Worm (Caenorhabditis elegans): ENCODE results near the gene T24D5.6.
A peak's percentile ranks its signal among the peaks of the same experiment; 100 is the strongest.

Gene T24D5.6

DNA sequence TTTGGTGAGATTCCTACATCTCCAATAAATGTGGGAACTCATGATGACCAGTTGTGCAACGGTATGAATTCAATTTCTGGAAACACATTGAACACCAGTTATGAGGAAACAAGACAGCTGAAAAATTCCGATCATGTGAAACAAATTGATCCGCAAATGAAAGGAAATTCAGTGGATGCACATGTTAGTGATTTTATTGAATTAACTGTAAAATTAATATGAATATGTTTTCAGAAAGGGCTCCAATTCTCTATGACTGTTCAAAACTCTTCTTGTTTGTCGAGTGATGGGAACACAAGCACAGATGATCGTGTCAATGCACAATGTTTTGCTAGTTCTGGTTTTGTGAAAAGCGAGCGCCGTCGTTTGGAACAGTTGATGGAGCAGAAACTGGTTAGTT lies 16.9 kb downstream of the T24D5.6 start:
- TF ChIP-seq ztf-1 (GFP tag; conservative IDR thresholded peaks at IDR 0.05): no peak
- no peak for TF ChIP-seq ztf-4 (tag; optimal IDR thresholded peaks at IDR 0.05)
- TF ChIP-seq nhr-23 (tag; optimal IDR thresholded peaks at IDR 0.05): no peak
- no peak for TF ChIP-seq sma-9 (GFP tag; optimal IDR thresholded peaks at IDR 0.05)
- no peak for TF ChIP-seq sma-9 (tag; optimal IDR thresholded peaks at IDR 0.05)
- TF ChIP-seq ceh-16 (tag; optimal IDR thresholded peaks at IDR 0.05): no peak

DNA sequence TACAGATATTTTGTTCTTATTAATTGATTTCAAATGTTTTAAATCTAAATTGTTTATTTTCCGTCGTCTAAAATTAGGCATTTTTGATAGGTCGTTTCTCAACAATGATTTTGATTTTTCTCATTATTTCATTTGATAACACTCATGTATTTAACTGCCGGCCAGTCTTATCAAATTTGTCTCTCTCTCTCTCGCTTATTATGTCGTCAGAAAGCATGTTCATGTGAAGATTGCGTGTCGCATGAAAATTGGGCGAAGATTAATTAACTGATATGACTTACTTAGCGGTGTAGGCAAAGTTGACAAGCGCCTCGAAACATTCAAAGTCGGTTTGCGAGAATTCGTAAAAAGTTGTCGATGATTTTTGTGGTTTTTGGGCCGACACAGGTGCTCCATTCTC lies 24.4 kb downstream of the T24D5.6 start:
- TF ChIP-seq ZK546.5 (tag; optimal IDR thresholded peaks at IDR 0.05) (no peak), ceh-16 (tag; optimal IDR thresholded peaks at IDR 0.05) (no peak), F13H6.1 (tag; optimal IDR thresholded peaks at IDR 0.05) (no peak), crh-2 (tag; optimal IDR thresholded peaks at IDR 0.05) (peak; percentile 59), ztf-1 (GFP tag; conservative IDR thresholded peaks at IDR 0.05) (no peak), R02D3.7 (tag; optimal IDR thresholded peaks at IDR 0.05) (no peak), sma-9 (GFP tag; optimal IDR thresholded peaks at IDR 0.05) (peak; percentile 92), sma-9 (tag; optimal IDR thresholded peaks at IDR 0.05) (no peak), snpc-4 (tag; optimal IDR thresholded peaks at IDR 0.05) (no peak), nhr-77 (tag; optimal IDR thresholded peaks at IDR 0.05) (no peak), nhr-237 (tag; optimal IDR thresholded peaks at IDR 0.05) (no peak), alr-1 (tag; optimal IDR thresholded peaks at IDR 0.05) (no peak), fos-1 (tag; optimal IDR thresholded peaks at IDR 0.05) (peak; percentile 94), lin-11 (tag; optimal IDR thresholded peaks at IDR 0.05) (no peak), nhr-129 (tag; optimal IDR thresholded peaks at IDR 0.05) (peak; percentile 25), blmp-1 (tag; optimal IDR thresholded peaks at IDR 0.05; ENCODE audit: insufficient read depth) (no peak), elt-3 (tag; optimal IDR thresholded peaks at IDR 0.05) (no peak), skn-1 (tag; optimal IDR thresholded peaks at IDR 0.05) (no peak), nhr-12 (tag; optimal IDR thresholded peaks at IDR 0.05) (no peak), egl-27 (tag; optimal IDR thresholded peaks at IDR 0.05) (no peak), nhr-21 (tag; optimal IDR thresholded peaks at IDR 0.05) (peak; percentile 38), sma-3 (GFP tag; optimal IDR thresholded peaks at IDR 0.05) (peak; percentile 55), gmeb-1 (tag; optimal IDR thresholded peaks at IDR 0.05) (peak; percentile 22), unc-62 (GFP tag; optimal IDR thresholded peaks at IDR 0.05) (no peak), lin-13 (GFP tag; optimal IDR thresholded peaks at IDR 0.05) (no peak), dmd-4 (tag; optimal IDR thresholded peaks at IDR 0.05) (no peak)

DNA sequence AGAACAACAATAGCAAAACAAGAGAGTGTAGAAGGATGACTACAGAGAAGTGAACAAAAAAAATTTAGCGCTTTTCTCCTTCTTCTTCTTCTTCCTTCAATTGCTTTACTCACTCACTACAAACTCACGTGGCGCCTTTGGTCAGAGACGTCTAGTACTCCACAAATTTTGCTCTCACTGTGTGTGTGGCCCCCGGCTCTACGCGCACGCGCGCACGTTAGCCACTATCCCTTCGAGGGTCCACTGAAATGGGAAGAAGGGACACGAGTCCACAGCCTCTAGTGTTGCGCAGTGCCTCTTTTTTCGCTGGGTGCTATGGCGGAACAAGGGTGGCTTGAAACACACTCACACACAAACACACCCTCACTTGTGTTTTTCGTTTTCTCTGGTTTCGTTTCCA lies 25.8 kb downstream of the T24D5.6 start:
- TF ChIP-seq Y55F3AM.14 (GFP tag; optimal IDR thresholded peaks at IDR 0.05): no peak
- TF ChIP-seq ztf-11 (tag; optimal IDR thresholded peaks at IDR 0.05): no peak
- no peak for TF ChIP-seq elt-3 (tag; optimal IDR thresholded peaks at IDR 0.05)
- no peak for TF ChIP-seq dmd-4 (tag; optimal IDR thresholded peaks at IDR 0.05)
- peak; percentile 55 for TF ChIP-seq nhr-129 (tag; optimal IDR thresholded peaks at IDR 0.05)
- no peak for TF ChIP-seq unc-39 (tag; optimal IDR thresholded peaks at IDR 0.05)
- no peak for TF ChIP-seq snpc-4 (tag; optimal IDR thresholded peaks at IDR 0.05)
- no peak for TF ChIP-seq sma-3 (GFP tag; optimal IDR thresholded peaks at IDR 0.05)
- TF ChIP-seq fos-1 (tag; optimal IDR thresholded peaks at IDR 0.05): no peak
- no peak for TF ChIP-seq ama-1 (optimal IDR thresholded peaks at IDR 0.05)
- TF ChIP-seq nhr-23 (tag; optimal IDR thresholded peaks at IDR 0.05): no peak
- no peak for TF ChIP-seq nhr-237 (tag; optimal IDR thresholded peaks at IDR 0.05)
- no peak for TF ChIP-seq nhr-6 (tag; optimal IDR thresholded peaks at IDR 0.05)
- peak; percentile 53 for TF ChIP-seq sma-9 (GFP tag; optimal IDR thresholded peaks at IDR 0.05)
- no peak for TF ChIP-seq sma-9 (tag; optimal IDR thresholded peaks at IDR 0.05)
- no peak for TF ChIP-seq nhr-11 (tag; optimal IDR thresholded peaks at IDR 0.05)
- TF ChIP-seq egl-27 (tag; optimal IDR thresholded peaks at IDR 0.05): no peak
- TF ChIP-seq nhr-21 (tag; optimal IDR thresholded peaks at IDR 0.05): no peak
- no peak for TF ChIP-seq lin-13 (GFP tag; optimal IDR thresholded peaks at IDR 0.05)
- TF ChIP-seq nhr-12 (tag; optimal IDR thresholded peaks at IDR 0.05): no peak
- TF ChIP-seq ceh-16 (tag; optimal IDR thresholded peaks at IDR 0.05): peak; percentile 16
- TF ChIP-seq sem-4 (tag; optimal IDR thresholded peaks at IDR 0.05): no peak
- no peak for TF ChIP-seq R02D3.7 (tag; optimal IDR thresholded peaks at IDR 0.05)
- no peak for TF ChIP-seq nhr-25 (tag; optimal IDR thresholded peaks at IDR 0.05)
- TF ChIP-seq ceh-82 (tag; optimal IDR thresholded peaks at IDR 0.05): no peak
- peak; percentile 30 for TF ChIP-seq F13H6.1 (tag; optimal IDR thresholded peaks at IDR 0.05)
- peak; percentile 47 for TF ChIP-seq C34F6.9 (tag; optimal IDR thresholded peaks at IDR 0.05)
- no peak for TF ChIP-seq elt-1 (tag; optimal IDR thresholded peaks at IDR 0.05)
- peak; percentile 27 for TF ChIP-seq unc-55 (GFP tag; optimal IDR thresholded peaks at IDR 0.05)
- TF ChIP-seq ZK546.5 (tag; optimal IDR thresholded peaks at IDR 0.05): no peak
- peak in 1 of 2 experiments; percentile 27 for TF ChIP-seq lsy-2 (tag; optimal IDR thresholded peaks at IDR 0.05)
- TF ChIP-seq lin-39 (tag; optimal IDR thresholded peaks at IDR 0.05): no peak
- TF ChIP-seq blmp-1 (tag; optimal IDR thresholded peaks at IDR 0.05; ENCODE audit: insufficient read depth): no peak
- TF ChIP-seq mab-5 (tag; optimal IDR thresholded peaks at IDR 0.05): no peak
- TF ChIP-seq ztf-4 (tag; optimal IDR thresholded peaks at IDR 0.05): no peak
- TF ChIP-seq peb-1 (tag; optimal IDR thresholded peaks at IDR 0.05): no peak
- no peak for TF ChIP-seq nhr-10 (tag; optimal IDR thresholded peaks at IDR 0.05)
- no peak for TF ChIP-seq nhr-77 (tag; optimal IDR thresholded peaks at IDR 0.05)
- no peak for TF ChIP-seq ztf-1 (GFP tag; conservative IDR thresholded peaks at IDR 0.05)
- no peak for TF ChIP-seq alr-1 (tag; optimal IDR thresholded peaks at IDR 0.05)
- no peak for TF ChIP-seq unc-62 (GFP tag; optimal IDR thresholded peaks at IDR 0.05)
- TF ChIP-seq lin-11 (tag; optimal IDR thresholded peaks at IDR 0.05): no peak
- TF ChIP-seq crh-2 (tag; optimal IDR thresholded peaks at IDR 0.05): no peak
- no peak for TF ChIP-seq gmeb-1 (tag; optimal IDR thresholded peaks at IDR 0.05)
- TF ChIP-seq mdl-1 (tag; optimal IDR thresholded peaks at IDR 0.05): peak; percentile 71 to 75
- no peak for TF ChIP-seq skn-1 (tag; optimal IDR thresholded peaks at IDR 0.05)
